Worm (Caenorhabditis elegans) whole organism, L2 larva: ENCODE measurements around the gene C08A9.10.

Experiments used
- C34F6.9 ChIP-seq: fragments of 150-350 bp; optimal IDR thresholded peaks from 2 replicates; lab custom pipeline; 2014; ENCODE audit warnings: missing biosample characterization, missing genetic modification characterization
- F13H6.1 ChIP-seq: sonication (generic microtip); optimal IDR thresholded peaks from 2 replicates; lab custom pipeline; 2016; ENCODE audit warnings: missing genetic modification characterization, missing compliant biosample characterization
- R02D3.7 ChIP-seq: fragments of 150-350 bp; optimal IDR thresholded peaks from 2 replicates; lab custom pipeline; 2014; ENCODE audit warnings: missing biosample characterization, missing genetic modification characterization
- ZK546.5 ChIP-seq: sonication (generic microtip); optimal IDR thresholded peaks from 2 replicates; lab custom pipeline; 2017; ENCODE audit warnings: missing biosample characterization, missing genetic modification characterization
- aly-2 ChIP-seq: fragments of 150-350 bp; optimal IDR thresholded peaks from 2 replicates; lab custom pipeline; 2014; ENCODE audit warnings: missing biosample characterization, missing genetic modification characterization
- ama-1 ChIP-seq: fragments of 150-350 bp; optimal IDR thresholded peaks from 2 replicates; lab custom pipeline; 2018; ENCODE audit warnings: inconsistent platforms
- blmp-1 ChIP-seq: sonication (generic microtip); optimal IDR thresholded peaks from 2 replicates; lab custom pipeline; 2017; ENCODE audit warnings: missing genetic modification characterization, mild to moderate bottlenecking, missing compliant biosample characterization, antibody characterized with exemption, moderate library complexity; ENCODE audit not compliant: insufficient read depth
- ceh-16 ChIP-seq: fragments of 150-350 bp; optimal IDR thresholded peaks from 2 replicates; lab custom pipeline; 2014; ENCODE audit warnings: missing biosample characterization, missing genetic modification characterization
- ceh-82 ChIP-seq: fragments of 150-350 bp; optimal IDR thresholded peaks from 2 replicates; lab custom pipeline; 2014; ENCODE audit warnings: missing biosample characterization, missing genetic modification characterization
- crh-2 ChIP-seq: sonication (generic microtip); optimal IDR thresholded peaks from 2 replicates; lab custom pipeline; 2017; ENCODE audit warnings: missing biosample characterization, missing genetic modification characterization
- dmd-4 ChIP-seq: sonication (generic microtip); optimal IDR thresholded peaks from 2 replicates; lab custom pipeline; 2017; ENCODE audit warnings: missing biosample characterization, missing genetic modification characterization
- egl-27 ChIP-seq: sonication (generic microtip); optimal IDR thresholded peaks from 3 replicates; lab custom pipeline; 2017; ENCODE audit warnings: missing biosample characterization, missing genetic modification reagents, missing genetic modification characterization
- fos-1 ChIP-seq: fragments of 150-350 bp; optimal IDR thresholded peaks from 2 replicates; lab custom pipeline; 2014; ENCODE audit warnings: missing biosample characterization, missing genetic modification characterization
- gmeb-1 ChIP-seq: fragments of 150-350 bp; optimal IDR thresholded peaks from 2 replicates; lab custom pipeline; 2014; ENCODE audit warnings: missing biosample characterization, missing genetic modification characterization
- lin-11 ChIP-seq: fragments of 150-350 bp; sonication (generic microtip); optimal IDR thresholded peaks from 2 replicates; lab custom pipeline; 2014; ENCODE audit warnings: missing biosample characterization, missing genetic modification characterization, inconsistent platforms, mixed read lengths
- lin-39 ChIP-seq: fragments of 150-350 bp; optimal IDR thresholded peaks from 2 replicates; lab custom pipeline; 2014; ENCODE audit warnings: missing biosample characterization, missing genetic modification reagents, missing genetic modification characterization
- lsy-2 ChIP-seq, 2 experiments: fragments of 150-350 bp in 1 of 2; sonication (generic microtip) in 1 of 2; optimal IDR thresholded peaks; 2 replicates each; lab custom pipeline; 2014 to 2017; ENCODE audit warnings: missing biosample characterization in 2 of 2, missing genetic modification characterization in 2 of 2
- mab-5 ChIP-seq: fragments of 150-350 bp; optimal IDR thresholded peaks from 2 replicates; lab custom pipeline; 2014; ENCODE audit warnings: missing biosample characterization, missing genetic modification characterization
- mbf-1 ChIP-seq: sonication (generic microtip); optimal IDR thresholded peaks from 2 replicates; lab custom pipeline; 2017; ENCODE audit warnings: missing biosample characterization, missing genetic modification characterization
- mdl-1 ChIP-seq, 2 experiments: fragments of 150-350 bp in 1 of 2; sonication (generic microtip) in 1 of 2; optimal IDR thresholded peaks; 2 replicates each; lab custom pipeline; 2017; ENCODE audit warnings: missing biosample characterization in 2 of 2, missing genetic modification characterization in 2 of 2
- nhr-12 ChIP-seq: fragments of 150-350 bp; optimal IDR thresholded peaks from 2 replicates; lab custom pipeline; 2014; ENCODE audit warnings: missing biosample characterization, missing genetic modification characterization
- nhr-129 ChIP-seq: fragments of 150-350 bp; optimal IDR thresholded peaks from 2 replicates; lab custom pipeline; 2014; ENCODE audit warnings: missing biosample characterization, missing genetic modification characterization
- nhr-21 ChIP-seq: fragments of 150-350 bp; optimal IDR thresholded peaks from 2 replicates; lab custom pipeline; 2014; ENCODE audit warnings: missing biosample characterization, missing genetic modification characterization
- nhr-23 ChIP-seq: fragments of 150-350 bp; optimal IDR thresholded peaks from 2 replicates; lab custom pipeline; 2014; ENCODE audit warnings: missing biosample characterization, missing genetic modification reagents, missing genetic modification characterization
- nhr-237 ChIP-seq: fragments of 150-350 bp; optimal IDR thresholded peaks from 2 replicates; lab custom pipeline; 2014; ENCODE audit warnings: missing biosample characterization, missing genetic modification characterization
- nhr-25 ChIP-seq: fragments of 150-350 bp; sonication (generic microtip); optimal IDR thresholded peaks from 3 replicates; lab custom pipeline; 2014; ENCODE audit warnings: missing biosample characterization, missing genetic modification characterization
- nhr-77 ChIP-seq: fragments of 150-350 bp; optimal IDR thresholded peaks from 2 replicates; lab custom pipeline; 2014; ENCODE audit warnings: missing biosample characterization, missing genetic modification characterization
- peb-1 ChIP-seq: fragments of 150-350 bp; optimal IDR thresholded peaks from 2 replicates; lab custom pipeline; 2014; ENCODE audit warnings: missing biosample characterization, missing genetic modification characterization
- sem-4 ChIP-seq: fragments of 150-350 bp; optimal IDR thresholded peaks from 2 replicates; lab custom pipeline; 2014; ENCODE audit warnings: missing biosample characterization, missing genetic modification reagents, missing genetic modification characterization
- skn-1 ChIP-seq: sonication (generic microtip); optimal IDR thresholded peaks from 2 replicates; lab custom pipeline; 2017; ENCODE audit warnings: missing biosample characterization, missing genetic modification characterization
- sma-3 ChIP-seq: sonication (generic microtip); optimal IDR thresholded peaks from 2 replicates; lab custom pipeline; 2016; ENCODE audit warnings: missing genetic modification reagents, missing genetic modification characterization, missing compliant biosample characterization
- sma-9 ChIP-seq, 2 experiments: fragments of 150-350 bp in 1 of 2; sonication (generic microtip) in 1 of 2; optimal IDR thresholded peaks; 2 replicates each; lab custom pipeline; 2014 to 2016; ENCODE audit warnings: missing genetic modification characterization in 2 of 2, mild to moderate bottlenecking in 1 of 2, missing biosample characterization in 1 of 2, missing compliant biosample characterization in 1 of 2, missing genetic modification reagents in 1 of 2, moderate library complexity in 1 of 2
- snpc-4 ChIP-seq: fragments of 150-350 bp; optimal IDR thresholded peaks from 2 replicates; lab custom pipeline; 2014; ENCODE audit warnings: missing biosample characterization, missing genetic modification characterization
- unc-39 ChIP-seq: fragments of 150-350 bp; optimal IDR thresholded peaks from 2 replicates; lab custom pipeline; 2014; ENCODE audit warnings: missing biosample characterization, missing genetic modification characterization
- unc-62 ChIP-seq: fragments of 150-350 bp; optimal IDR thresholded peaks from 2 replicates; lab custom pipeline; 2014; ENCODE audit warnings: missing biosample characterization, missing genetic modification reagents, missing genetic modification characterization
- zag-1 ChIP-seq: fragments of 150-350 bp; optimal IDR thresholded peaks from 2 replicates; lab custom pipeline; 2014; ENCODE audit warnings: missing biosample characterization, missing genetic modification characterization
- ztf-1 ChIP-seq: fragments of 200-800 bp; sonication (Bioruptor generic); conservative IDR thresholded peaks from 2 replicates; pipeline ENCODE4 v1.3.6; 2022; ENCODE audit warnings: missing genetic modification characterization, missing compliant biosample characterization

The C08A9.10 gene

ce11 chrX:17064820-17065219 is 16.2 kb upstream of the C08A9.10 start:
- TF ChIP-seq sma-9 (GFP tag; optimal IDR thresholded peaks at IDR 0.05; lab: Kevin White, UChicago) (peak; percentile 26), sma-9 (tag; optimal IDR thresholded peaks at IDR 0.05; lab: Kevin White, UChicago) (no peak), fos-1 (tag; lab: Kevin White, UChicago) (peak; percentile 41), crh-2 (tag; lab: Kevin White, UChicago) (peak; percentile 14), ztf-1 (GFP tag; lab: Robert Waterston, UW) (no peak), unc-39 (tag; lab: Kevin White, UChicago) (no peak), mbf-1 (tag; lab: Kevin White, UChicago) (no peak), nhr-25 (no peak), mab-5 (tag; lab: Kevin White, UChicago) (no peak), nhr-23 (no peak), nhr-237 (tag; lab: Kevin White, UChicago) (no peak), aly-2 (tag; lab: Kevin White, UChicago) (no peak), sem-4 (tag; lab: Kevin White, UChicago) (no peak), gmeb-1 (tag; lab: Kevin White, UChicago) (no peak), lin-39 (tag; lab: Kevin White, UChicago) (no peak), skn-1 (peak; percentile 5), mdl-1 (tag; optimal IDR thresholded peaks at IDR 0.05; lab: Kevin White, UChicago) (no peak)

- peak; percentile 21 for TF ChIP-seq fos-1 (tag; lab: Kevin White, UChicago)
- TF ChIP-seq lsy-2 (tag; optimal IDR thresholded peaks at IDR 0.05; lab: Kevin White, UChicago): no peak
- TF ChIP-seq sma-9 (GFP tag; optimal IDR thresholded peaks at IDR 0.05; lab: Kevin White, UChicago): peak; percentile 55
- TF ChIP-seq sma-9 (tag; optimal IDR thresholded peaks at IDR 0.05; lab: Kevin White, UChicago): no peak
- TF ChIP-seq, all 48 proteins: peak for 2
Measured at ce11 chrX:17066937-17067336, 14.0 kb upstream of the C08A9.10 start.

DNA sequence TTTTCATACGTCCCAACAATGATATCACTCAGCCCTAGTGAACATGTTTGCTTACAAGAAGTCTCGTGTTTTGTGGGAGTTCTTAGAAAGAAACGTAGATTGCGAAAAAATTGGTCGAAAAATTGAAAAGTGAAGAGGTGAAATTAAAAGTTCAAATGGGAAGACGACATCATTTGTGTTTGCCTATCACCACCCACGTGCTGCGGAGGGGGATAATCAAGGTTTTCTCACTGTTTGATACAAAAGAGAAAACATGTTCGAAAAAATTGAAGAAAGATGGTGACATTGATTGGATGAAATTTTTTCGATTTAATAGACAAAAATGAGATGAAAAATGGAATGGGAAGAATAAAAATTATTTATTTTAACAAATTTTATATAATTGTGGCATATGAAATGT is 10.5 kb upstream of the C08A9.10 start:
- TF ChIP-seq sma-3 (GFP tag; lab: Kevin White, UChicago): peak; percentile 32
- TF ChIP-seq ama-1 (lab: Kevin White, UChicago): no peak
- no peak for TF ChIP-seq zag-1 (tag; lab: Kevin White, UChicago)
- peak; percentile 27 for TF ChIP-seq F13H6.1 (tag; lab: Kevin White, UChicago)
- no peak for TF ChIP-seq mbf-1 (tag; lab: Kevin White, UChicago)
- TF ChIP-seq ZK546.5 (tag; lab: Kevin White, UChicago): no peak
- no peak for TF ChIP-seq ceh-16
- TF ChIP-seq nhr-12 (tag; lab: Kevin White, UChicago): no peak
- TF ChIP-seq unc-39 (tag; lab: Kevin White, UChicago): no peak
- no peak for TF ChIP-seq skn-1
- TF ChIP-seq ceh-82 (tag; lab: Kevin White, UChicago): no peak
- peak; percentile 89 for TF ChIP-seq blmp-1 (tag; lab: Kevin White, UChicago)
- no peak for TF ChIP-seq egl-27 (tag; lab: Kevin White, UChicago)
- peak; percentile 13 for TF ChIP-seq nhr-25
- TF ChIP-seq lin-11: no peak
- no peak for TF ChIP-seq snpc-4
- TF ChIP-seq crh-2 (tag; lab: Kevin White, UChicago): no peak
- TF ChIP-seq R02D3.7: no peak
- no peak for TF ChIP-seq peb-1 (tag; lab: Kevin White, UChicago)

ce11 chrX:17072088-17072487 is 8.9 kb upstream of the C08A9.10 start, which contains the start of gene C30G4.4:
Gene C30G4.4, minus strand, starts transcription at chrX:17072188.
- TF ChIP-seq nhr-23 (no peak), unc-62 (GFP tag; lab: Kevin White, UChicago) (no peak), skn-1 (no peak), egl-27 (tag; lab: Kevin White, UChicago) (no peak), dmd-4 (no peak), F13H6.1 (tag; lab: Kevin White, UChicago) (no peak), sma-3 (GFP tag; lab: Kevin White, UChicago) (no peak), lin-39 (tag; lab: Kevin White, UChicago) (no peak), nhr-129 (tag; lab: Kevin White, UChicago) (no peak), nhr-21 (tag; lab: Kevin White, UChicago) (no peak), mab-5 (tag; lab: Kevin White, UChicago) (no peak), nhr-77 (tag; lab: Kevin White, UChicago) (no peak), ztf-1 (GFP tag; lab: Robert Waterston, UW) (no peak), mbf-1 (tag; lab: Kevin White, UChicago) (no peak), snpc-4 (no peak), nhr-12 (tag; lab: Kevin White, UChicago) (no peak), C34F6.9 (tag; lab: Kevin White, UChicago) (no peak), ceh-82 (tag; lab: Kevin White, UChicago) (no peak)
